Worm (Caenorhabditis elegans) whole organism, young adult: Measurements from ENCODE around the gene col-116.
A peak's percentile ranks its signal among the peaks of the same experiment; 100 is the strongest.

Source experiments
- D2030.7 ChIP-seq: fragments of 200-800 bp; sonication (Bioruptor generic); IDR thresholded peaks from 2 replicates; pipeline ENCODE4 v1.3.6; 2022; ENCODE audit warnings: missing genetic modification reagents, missing genetic modification characterization, missing compliant biosample characterization
- F10E7.11 ChIP-seq: sonication (generic microtip); optimal IDR thresholded peaks from 2 replicates; lab custom pipeline; 2017; ENCODE audit warnings: mild to moderate bottlenecking, missing genetic modification characterization, moderate library complexity, missing compliant biosample characterization
- F49E8.2 ChIP-seq: sonication (generic microtip); optimal IDR thresholded peaks from 3 replicates; lab custom pipeline; 2017; ENCODE audit warnings: missing genetic modification characterization, mild to moderate bottlenecking, missing compliant biosample characterization, antibody characterized with exemption, moderate library complexity; ENCODE audit not compliant: insufficient read depth
- F55B11.4 ChIP-seq: sonication (generic microtip); optimal IDR thresholded peaks from 2 replicates; lab custom pipeline; 2016; ENCODE audit warnings: missing compliant biosample characterization, missing genetic modification characterization, borderline replicate concordance; ENCODE audit not compliant: insufficient read depth
- F57A8.1 ChIP-seq: fragments of 200-800 bp; sonication (Bioruptor generic); optimal IDR thresholded peaks from 2 replicates; lab custom pipeline; 2018; ENCODE audit warnings: mild to moderate bottlenecking, missing genetic modification characterization, moderate library complexity, missing compliant biosample characterization
- F57C9.4 ChIP-seq: sonication (generic microtip); optimal IDR thresholded peaks from 2 replicates; lab custom pipeline; 2017; ENCODE audit warnings: mild to moderate bottlenecking, missing genetic modification characterization, missing compliant biosample characterization
- K11D2.4 ChIP-seq: fragments of 200-800 bp; sonication (Bioruptor generic); IDR thresholded peaks from 2 replicates; pipeline ENCODE4 v1.3.6; 2022; ENCODE audit warnings: missing genetic modification reagents, missing genetic modification characterization, missing compliant biosample characterization
- T07F8.4 ChIP-seq: sonication (generic microtip); optimal IDR thresholded peaks from 2 replicates; lab custom pipeline; 2016; ENCODE audit warnings: mild to moderate bottlenecking, missing genetic modification characterization, moderate library complexity, missing compliant biosample characterization
- Y53G8AR.9 ChIP-seq: fragments of 200-800 bp; sonication (Bioruptor generic); conservative IDR thresholded peaks from 2 replicates; pipeline ENCODE4 v1.3.6; 2022; ENCODE audit warnings: missing genetic modification reagents, missing genetic modification characterization, missing compliant biosample characterization
- atf-7 ChIP-seq: sonication (generic microtip); optimal IDR thresholded peaks from 2 replicates; lab custom pipeline; 2017; ENCODE audit warnings: mild to moderate bottlenecking, missing genetic modification characterization, missing compliant biosample characterization
- ccch-3 ChIP-seq: fragments of 200-800 bp; sonication (Bioruptor generic); optimal IDR thresholded peaks from 2 replicates; lab custom pipeline; 2018; ENCODE audit warnings: mild to moderate bottlenecking, missing genetic modification characterization, missing compliant biosample characterization
- cebp-1 ChIP-seq, 2 experiments: fragments of 200-800 bp in 1 of 2; sonication (Bioruptor generic) in 1 of 2; sonication (generic microtip) in 1 of 2; IDR thresholded peaks in 1 of 2; optimal IDR thresholded peaks in 1 of 2; 2 replicates each; pipeline versions ENCODE4 v1.3.6 to Lab custom; 2017 to 2022; ENCODE audit warnings: missing compliant biosample characterization in 2 of 2, missing genetic modification characterization in 2 of 2, mild to moderate bottlenecking in 1 of 2, missing genetic modification reagents in 1 of 2, moderate library complexity in 1 of 2
- ceh-40 ChIP-seq: fragments of 200-800 bp; sonication (Bioruptor generic); IDR thresholded peaks from 2 replicates; pipeline ENCODE4 v1.3.6; 2022; ENCODE audit warnings: missing genetic modification characterization, missing compliant biosample characterization
- ceh-91 ChIP-seq: fragments of 200-800 bp; sonication (Bioruptor generic); IDR thresholded peaks from 2 replicates; pipeline ENCODE4 v1.3.6; 2022; ENCODE audit warnings: missing genetic modification reagents, missing genetic modification characterization, missing compliant biosample characterization
- chd-7 ChIP-seq: sonication (generic microtip); optimal IDR thresholded peaks from 2 replicates; lab custom pipeline; 2016; ENCODE audit warnings: mild to moderate bottlenecking, missing genetic modification characterization, moderate library complexity, missing compliant biosample characterization
- dox-1 ChIP-seq: fragments of 200-800 bp; sonication (Bioruptor generic); IDR thresholded peaks from 2 replicates; pipeline ENCODE4 v1.3.6; 2022; ENCODE audit warnings: missing genetic modification reagents, missing genetic modification characterization, missing compliant biosample characterization
- dpl-1 ChIP-seq: fragments of 150-350 bp; optimal IDR thresholded peaks from 2 replicates; lab custom pipeline; 2014; ENCODE audit warnings: missing biosample characterization, missing genetic modification reagents, missing genetic modification characterization
- efl-1 ChIP-seq: fragments of 150-350 bp; optimal IDR thresholded peaks from 2 replicates; lab custom pipeline; 2014; ENCODE audit warnings: missing biosample characterization, missing genetic modification reagents, missing genetic modification characterization
- egl-18 ChIP-seq: fragments of 200-800 bp; sonication (Bioruptor generic); IDR thresholded peaks from 2 replicates; pipeline ENCODE4 v1.3.6; 2022; ENCODE audit warnings: missing genetic modification reagents, missing genetic modification characterization, missing compliant biosample characterization
- ekl-4 ChIP-seq: fragments of 200-800 bp; sonication (Bioruptor generic); IDR thresholded peaks from 2 replicates; pipeline ENCODE4 v1.3.6; 2022; ENCODE audit warnings: missing genetic modification reagents, missing genetic modification characterization, missing compliant biosample characterization
- him-1 ChIP-seq: sonication (generic microtip); optimal IDR thresholded peaks from 2 replicates; lab custom pipeline; 2016; ENCODE audit warnings: missing genotype, missing genetic modification reagents, missing genetic modification characterization, missing compliant biosample characterization
- let-607 ChIP-seq, 2 experiments: fragments of 200-800 bp in 1 of 2; sonication (Bioruptor generic) in 1 of 2; sonication (generic microtip) in 1 of 2; optimal IDR thresholded peaks; 2 replicates each; lab custom pipeline; 2016 to 2018; ENCODE audit warnings: mild to moderate bottlenecking in 2 of 2, missing compliant biosample characterization in 2 of 2, missing genetic modification characterization in 2 of 2, moderate library complexity in 2 of 2, missing genotype in 1 of 2
- lsl-1 ChIP-seq: fragments of 200-800 bp; sonication (Bioruptor generic); optimal IDR thresholded peaks from 2 replicates; lab custom pipeline; 2018; ENCODE audit warnings: mild to moderate bottlenecking, missing genetic modification characterization, moderate library complexity, missing compliant biosample characterization
- mcd-1 ChIP-seq: fragments of 200-800 bp; sonication (Bioruptor generic); IDR thresholded peaks from 2 replicates; pipeline ENCODE4 v1.3.6; 2022; ENCODE audit warnings: missing genetic modification reagents, missing genetic modification characterization, missing compliant biosample characterization
- nfya-1 ChIP-seq: sonication (generic microtip); optimal IDR thresholded peaks from 2 replicates; lab custom pipeline; 2017; ENCODE audit warnings: antibody characterized with exemption, missing compliant biosample characterization, missing genetic modification characterization, borderline replicate concordance; ENCODE audit not compliant: insufficient read depth
- nfya-2 ChIP-seq: fragments of 200-800 bp; sonication (Bioruptor generic); IDR thresholded peaks from 2 replicates; pipeline ENCODE4 v1.3.6; 2022; ENCODE audit warnings: missing genetic modification reagents, missing genetic modification characterization, missing compliant biosample characterization
- nfyb-1 ChIP-seq: fragments of 200-800 bp; sonication (Bioruptor generic); IDR thresholded peaks from 2 replicates; pipeline ENCODE4 v1.3.6; 2022; ENCODE audit warnings: missing genetic modification reagents, missing genetic modification characterization, missing compliant biosample characterization
- nhr-179 ChIP-seq: sonication (generic microtip); optimal IDR thresholded peaks from 2 replicates; lab custom pipeline; 2016; ENCODE audit warnings: mild to moderate bottlenecking, missing genetic modification characterization, missing compliant biosample characterization
- nhr-80 ChIP-seq: sonication (generic microtip); optimal IDR thresholded peaks from 2 replicates; lab custom pipeline; 2016; ENCODE audit warnings: missing genetic modification characterization, missing compliant biosample characterization
- nhr-90 ChIP-seq: sonication (generic microtip); optimal IDR thresholded peaks from 2 replicates; lab custom pipeline; 2016; ENCODE audit warnings: missing genotype, mild to moderate bottlenecking, missing genetic modification characterization, missing compliant biosample characterization
- sea-2 ChIP-seq: fragments of 200-800 bp; sonication (Bioruptor generic); IDR thresholded peaks from 2 replicates; pipeline ENCODE4 v1.3.6; 2022; ENCODE audit warnings: missing genetic modification characterization, missing compliant biosample characterization
- snpc-4 ChIP-seq, 5 experiments: fragments of 150-350 bp in 1 of 5; sonication (generic microtip) in 4 of 5; optimal IDR thresholded peaks; 2 replicates each; lab custom pipeline; 2014 to 2018; ENCODE audit warnings: missing genetic modification characterization in 5 of 5, missing biosample characterization in 3 of 5, antibody characterized with exemption in 2 of 5, mild to moderate bottlenecking in 2 of 5, missing compliant biosample characterization in 2 of 5, missing genotype in 2 of 5, moderate library complexity in 2 of 5, missing genetic modification reagents in 1 of 5
- somi-1 ChIP-seq: fragments of 200-800 bp; sonication (Bioruptor generic); optimal IDR thresholded peaks from 2 replicates; lab custom pipeline; 2018; ENCODE audit warnings: mild to moderate bottlenecking, missing genetic modification characterization, missing compliant biosample characterization
- tbp1 ChIP-seq: fragments of 200-800 bp; sonication (Bioruptor generic); optimal IDR thresholded peaks from 2 replicates; lab custom pipeline; 2018; ENCODE audit warnings: mild to moderate bottlenecking, missing genetic modification characterization, missing compliant biosample characterization
- tlf-1 ChIP-seq: fragments of 200-800 bp; sonication (Bioruptor generic); optimal IDR thresholded peaks from 2 replicates; lab custom pipeline; 2018; ENCODE audit warnings: mild to moderate bottlenecking, missing genetic modification characterization, missing compliant biosample characterization
- xnd-1 ChIP-seq: sonication (generic microtip); optimal IDR thresholded peaks from 2 replicates; lab custom pipeline; 2016; ENCODE audit warnings: missing genotype, missing genetic modification reagents, missing genetic modification characterization, missing compliant biosample characterization
- zfh-2 ChIP-seq: fragments of 200-800 bp; sonication (Bioruptor generic); conservative IDR thresholded peaks from 2 replicates; pipeline ENCODE4 v1.3.6; 2022; ENCODE audit warnings: missing genetic modification reagents, missing genetic modification characterization, missing compliant biosample characterization
- ztf-28 ChIP-seq: fragments of 200-800 bp; sonication (Bioruptor generic); IDR thresholded peaks from 2 replicates; pipeline ENCODE4 v1.3.6; 2022; ENCODE audit warnings: missing genetic modification reagents, missing genetic modification characterization, missing compliant biosample characterization
- ztf-6 ChIP-seq: fragments of 200-800 bp; sonication (Bioruptor generic); IDR thresholded peaks from 2 replicates; pipeline ENCODE4 v1.3.6; 2022; ENCODE audit warnings: missing genetic modification reagents, missing genetic modification characterization, missing compliant biosample characterization

Gene col-116

DNA sequence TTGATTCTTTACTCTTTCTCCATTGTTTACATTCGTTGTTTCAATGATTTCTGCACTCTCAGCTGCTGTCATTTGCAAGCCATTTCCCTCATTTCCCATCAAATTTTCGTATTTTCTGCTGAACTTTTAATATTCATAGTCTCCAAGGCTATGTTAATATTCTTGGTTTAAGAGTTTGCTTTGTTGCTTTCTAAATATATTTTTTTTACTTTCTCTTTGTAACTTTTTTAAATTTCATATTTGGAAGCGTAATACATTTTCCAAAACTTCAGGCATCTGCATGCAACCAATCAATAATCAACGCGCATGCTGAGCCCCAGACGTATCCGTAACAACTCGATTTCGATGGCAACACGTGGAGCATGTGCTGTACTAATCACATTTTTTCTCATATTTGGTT lies 5.1 kb downstream of the col-116 start, which contains the start of gene sqv-1:
TSS of gene sqv-1 (plus strand) at position 301 of the 400 bp plus-strand sequence.
- no peak for TF ChIP-seq efl-1 (GFP tag; lab: Kevin White, UChicago)
- TF ChIP-seq ztf-28 (GFP tag; lab: Robert Waterston, UW) = no peak
- no peak for TF ChIP-seq tlf-1 (GFP tag; lab: Kevin White, UChicago)
- TF ChIP-seq nfya-2 (GFP tag; lab: Robert Waterston, UW) = no peak
- TF ChIP-seq nhr-179 (tag; lab: Kevin White, UChicago) = no peak
- no peak for TF ChIP-seq nfya-1 (tag; lab: Kevin White, UChicago)
- no peak for TF ChIP-seq lsl-1 (GFP tag; lab: Kevin White, UChicago)
- no peak for TF ChIP-seq F57C9.4 (tag; lab: Kevin White, UChicago)
- TF ChIP-seq F55B11.4 (tag; lab: Kevin White, UChicago) = no peak
- TF ChIP-seq ccch-3 (GFP tag; lab: Kevin White, UChicago) = no peak
- TF ChIP-seq cebp-1 (GFP tag; IDR thresholded peaks at IDR 0.05; lab: Robert Waterston, UW) = no peak
- TF ChIP-seq cebp-1 (tag; optimal IDR thresholded peaks at IDR 0.05; lab: Kevin White, UChicago) = no peak
- no peak for TF ChIP-seq chd-7

- no peak for TF ChIP-seq ceh-40 (GFP tag; lab: Robert Waterston, UW)
- no peak for TF ChIP-seq xnd-1 (tag; lab: Kevin White, UChicago)
- TF ChIP-seq ztf-6 (GFP tag; lab: Robert Waterston, UW) = no peak
- 0 out of 2 replicates have a peak, but pooled peaks have one; percentile 41 for TF ChIP-seq ekl-4 (GFP tag; lab: Robert Waterston, UW)
- TF ChIP-seq F49E8.2 (tag; lab: Kevin White, UChicago) = no peak
Measured at ce11 chrIV:8363163-8363562, 7.5 kb downstream of the col-116 start, which contains the start of gene D2096.12. TSS of gene D2096.12 (plus strand) at chrIV:8363463.

DNA sequence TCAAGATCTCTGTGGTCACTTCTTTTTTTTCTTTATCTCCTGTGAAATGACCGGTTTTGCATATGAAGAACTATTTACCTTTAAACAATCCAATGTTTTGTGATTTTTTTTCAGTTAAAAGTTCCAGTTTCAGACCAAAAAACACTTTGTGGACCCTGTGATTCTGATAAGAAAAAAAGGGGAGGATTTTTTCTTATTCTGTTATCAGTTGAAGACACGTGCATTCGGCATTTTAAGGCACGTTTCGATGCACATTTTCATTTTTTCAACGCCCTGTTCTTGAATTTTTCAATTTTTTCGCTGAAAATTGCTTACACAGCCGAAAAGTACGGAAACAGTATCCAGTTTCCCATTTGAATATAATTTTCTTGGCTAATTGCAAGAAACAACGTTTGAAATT lies 10.6 kb downstream of the col-116 start, which contains the start of gene aagr-1:
TSS of gene aagr-1 (plus strand) at position 227 of the 400 bp plus-strand sequence.
- TF ChIP-seq nhr-80 (tag; lab: Kevin White, UChicago) (peak; percentile 66), nfyb-1 (no peak), him-1 (tag; lab: Kevin White, UChicago) (peak; percentile 15)

ce11 chrIV:8367887-8368286 lies 12.2 kb downstream of the col-116 start:
- TF ChIP-seq T07F8.4 = no peak
- no peak for TF ChIP-seq K11D2.4 (GFP tag; lab: Robert Waterston, UW)
- TF ChIP-seq xnd-1 (tag; lab: Kevin White, UChicago) = no peak
- TF ChIP-seq F57A8.1 (GFP tag; lab: Kevin White, UChicago) = no peak
- no peak for TF ChIP-seq somi-1 (GFP tag; lab: Kevin White, UChicago)
- no peak for TF ChIP-seq ztf-6 (GFP tag; lab: Robert Waterston, UW)
- TF ChIP-seq F49E8.2 (tag; lab: Kevin White, UChicago) = no peak
- no peak for TF ChIP-seq let-607 (tag; optimal IDR thresholded peaks at IDR 0.05; lab: Kevin White, UChicago)
- TF ChIP-seq atf-7 = no peak
- TF ChIP-seq efl-1 (GFP tag; lab: Kevin White, UChicago) = no peak
- TF ChIP-seq F57C9.4 (tag; lab: Kevin White, UChicago) = no peak

- TF ChIP-seq nhr-90 (tag; lab: Kevin White, UChicago) = no peak
- no peak for TF ChIP-seq egl-18 (GFP tag; lab: Robert Waterston, UW)
- TF ChIP-seq F55B11.4 (tag; lab: Kevin White, UChicago) = no peak
- TF ChIP-seq tbp1 (GFP tag; lab: Kevin White, UChicago) = no peak
- TF ChIP-seq dpl-1 (GFP tag; lab: Kevin White, UChicago) = no peak
- no peak for TF ChIP-seq tlf-1 (GFP tag; lab: Kevin White, UChicago)
- TF ChIP-seq snpc-4 (GFP tag; optimal IDR thresholded peaks at IDR 0.05; lab: Kevin White, UChicago) = no peak
- no peak for TF ChIP-seq snpc-4 (tag; optimal IDR thresholded peaks at IDR 0.05; lab: Kevin White, UChicago)
- no peak for TF ChIP-seq mcd-1 (GFP tag; lab: Robert Waterston, UW)
- TF ChIP-seq D2030.7 (GFP tag; lab: Robert Waterston, UW) = no peak
- no peak for TF ChIP-seq dox-1
- no peak for TF ChIP-seq zfh-2 (GFP tag; lab: Robert Waterston, UW)
- no peak for TF ChIP-seq sea-2 (GFP tag; lab: Robert Waterston, UW)
- no peak for TF ChIP-seq Y53G8AR.9 (GFP tag; lab: Robert Waterston, UW)
- no peak for TF ChIP-seq F49E8.2 (tag; lab: Kevin White, UChicago)
- no peak for TF ChIP-seq ceh-91 (GFP tag; lab: Robert Waterston, UW)
- no peak for TF ChIP-seq F10E7.11 (tag; lab: Kevin White, UChicago)
Measured at ce11 chrIV:8369135-8369534, 13.4 kb downstream of the col-116 start, which contains the start of gene D2096.6. TSS of gene D2096.6 (minus strand) at chrIV:8369235.
